Worm (Caenorhabditis elegans) whole organism, late embryonic: ENCODE results near the gene K08E7.6.

Source experiments
- ama-1 ChIP-seq: fragments of 150-350 bp; optimal IDR thresholded peaks from 2 replicates; lab custom pipeline; 2014
- ceh-24 ChIP-seq: sonication (generic microtip); optimal IDR thresholded peaks from 2 replicates; lab custom pipeline; 2016; ENCODE audit warnings: mild to moderate bottlenecking, missing genetic modification characterization, missing compliant biosample characterization
- dmd-4 ChIP-seq: sonication (generic microtip); optimal IDR thresholded peaks from 2 replicates; lab custom pipeline; 2016; ENCODE audit warnings: borderline replicate concordance, missing genetic modification characterization, missing compliant biosample characterization
- eyg-1 ChIP-seq: sonication (generic microtip); optimal IDR thresholded peaks from 2 replicates; lab custom pipeline; 2016; ENCODE audit warnings: missing genotype, missing genetic modification characterization, missing compliant biosample characterization
- fax-1 ChIP-seq: sonication (generic microtip); optimal IDR thresholded peaks from 2 replicates; lab custom pipeline; 2016; ENCODE audit warnings: missing genotype, missing genetic modification characterization, missing compliant biosample characterization
- fkh-10 ChIP-seq: fragments of 150-350 bp; optimal IDR thresholded peaks from 2 replicates; lab custom pipeline; 2014; ENCODE audit warnings: missing biosample characterization, missing genetic modification reagents, missing genetic modification characterization
- gmeb-2 ChIP-seq: sonication (generic microtip); optimal IDR thresholded peaks from 2 replicates; lab custom pipeline; 2016; ENCODE audit warnings: missing genetic modification characterization, inconsistent platforms, missing compliant biosample characterization
- pag-3 ChIP-seq: sonication (generic microtip); optimal IDR thresholded peaks from 2 replicates; lab custom pipeline; 2016; ENCODE audit warnings: missing compliant biosample characterization, missing genetic modification characterization, borderline replicate concordance
- pqm-1 ChIP-seq: sonication (generic microtip); optimal IDR thresholded peaks from 2 replicates; lab custom pipeline; 2016; ENCODE audit warnings: missing genetic modification characterization, missing compliant biosample characterization
- ref-2 ChIP-seq: sonication (generic microtip); optimal IDR thresholded peaks from 2 replicates; lab custom pipeline; 2016; ENCODE audit warnings: missing genetic modification characterization, missing compliant biosample characterization
- sox-4 ChIP-seq: sonication (generic microtip); optimal IDR thresholded peaks from 2 replicates; lab custom pipeline; 2017; ENCODE audit warnings: mild to moderate bottlenecking, missing genetic modification characterization, inconsistent platforms, missing compliant biosample characterization
- unc-55 ChIP-seq: sonication (generic microtip); optimal IDR thresholded peaks from 2 replicates; lab custom pipeline; 2017; ENCODE audit warnings: missing biosample characterization, missing genetic modification reagents, missing genetic modification characterization

ce11 chrIV:12549014-12549413, 31.9 kb downstream of the K08E7.6 start:
- TF ChIP-seq eyg-1 (tag; lab: Kevin White, UChicago) (no peak), ama-1 (no peak), unc-55 (GFP tag; lab: Kevin White, UChicago) (no peak), ref-2 (tag; lab: Kevin White, UChicago) (no peak), sox-4 (tag; lab: Kevin White, UChicago) (no peak), fax-1 (tag; lab: Kevin White, UChicago) (no peak), gmeb-2 (tag; lab: Kevin White, UChicago) (no peak), ceh-24 (tag; lab: Kevin White, UChicago) (no peak), pqm-1 (tag; lab: Kevin White, UChicago) (no peak), fkh-10 (no peak), pag-3 (tag; lab: Kevin White, UChicago) (no peak), dmd-4 (tag; lab: Kevin White, UChicago) (no peak)
